Worm (Caenorhabditis elegans): ENCODE results near the gene rcan-1.

- TF ChIP-seq nhr-11 (tag; optimal IDR thresholded peaks at IDR 0.05) (no peak), aly-2 (tag; optimal IDR thresholded peaks at IDR 0.05) (no peak), fos-1 (tag; optimal IDR thresholded peaks at IDR 0.05) (no peak), lin-13 (GFP tag; optimal IDR thresholded peaks at IDR 0.05) (no peak)
Observed at ce11 chrIII:5722550-5722949, 38.7 kb upstream of the rcan-1 start, which contains the start of gene wrm-1.

All from whole organism, L2 larva.